Fruit fly (Drosophila melanogaster): Measurements from ENCODE around the gene CG43645.

DNA sequence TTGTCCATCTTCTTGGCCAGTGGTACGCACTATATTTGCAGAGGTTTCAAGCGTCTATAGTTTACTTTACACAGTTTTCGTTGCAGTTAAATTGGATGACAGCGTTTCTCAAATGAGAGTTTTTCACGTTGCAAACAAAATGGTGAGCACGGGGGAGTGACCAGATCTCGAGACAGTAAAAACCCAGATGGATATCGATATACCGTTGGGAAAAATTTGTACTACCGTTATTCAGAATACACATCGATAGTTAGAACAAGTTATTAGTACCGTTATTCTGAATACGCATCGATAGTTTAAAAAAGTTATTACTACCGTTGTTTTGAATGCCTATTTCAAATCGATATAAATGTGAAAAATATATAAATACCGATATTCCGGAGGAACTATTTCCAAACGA, 7.8 kb upstream of the CG43645 start, which contains the start of gene cass:
- TF ChIP-seq OdsH (GFP tag; optimal IDR thresholded peaks at IDR 0.05): no peak
- no peak for TF ChIP-seq h (GFP tag; optimal IDR thresholded peaks at IDR 0.05)
- no peak for TF ChIP-seq N (GFP tag; optimal IDR thresholded peaks at IDR 0.05)
- TF ChIP-seq pan (optimal IDR thresholded peaks at IDR 0.05): no peak
- TF ChIP-seq sv (GFP tag; optimal IDR thresholded peaks at IDR 0.05): no peak
- no peak for TF ChIP-seq HLH106 (tag; optimal IDR thresholded peaks at IDR 0.05)

Data from whole organism, wandering third instar larva.